Fruit fly (Drosophila melanogaster): ENCODE results near the gene CG8132.

The CG8132 gene

dm6 chr3R:9401127-9401603 is at the start of gene CG8132, which contains the start of gene RpL34b (continued):
- TF ChIP-seq Nf-YB (GFP tag; optimal IDR thresholded peaks at IDR 0.05) (peak; percentile 81), dm (GFP tag; optimal IDR thresholded peaks at IDR 0.05) (peak; percentile 100), tin (GFP tag; optimal IDR thresholded peaks at IDR 0.05) (peak; percentile 95), TFAM (GFP tag; optimal IDR thresholded peaks at IDR 0.05) (peak; percentile 17), CG1832 (GFP tag; optimal IDR thresholded peaks at IDR 0.05) (no peak), sens-2 (GFP tag; IDR thresholded peaks at IDR 0.05) (peak; percentile 91), Fer1 (GFP tag; optimal IDR thresholded peaks at IDR 0.05) (peak; percentile 96), nau (GFP tag; optimal IDR thresholded peaks at IDR 0.05) (no peak), MTF-1 (GFP tag; optimal IDR thresholded peaks at IDR 0.05; ENCODE audit: borderline replicate concordance) (peak; percentile 95), Optix (GFP tag; IDR thresholded peaks at IDR 0.05) (peak; percentile 86), CG11504 (tag; optimal IDR thresholded peaks at IDR 0.05) (peak; percentile 93), E2f2 (GFP tag; IDR thresholded peaks at IDR 0.05) (peak; percentile 78), bcd (GFP tag; optimal IDR thresholded peaks at IDR 0.05) (peak; percentile 97), hbn (GFP tag; IDR thresholded peaks at IDR 0.05; ENCODE audit: partially characterized antibody) (no peak), H15 (GFP tag; IDR thresholded peaks at IDR 0.05) (peak; percentile 94), CG17802 (tag; optimal IDR thresholded peaks at IDR 0.05) (peak; percentile 87), onecut (GFP tag; IDR thresholded peaks at IDR 0.05) (peak; percentile 88), CG6254 (GFP tag; optimal IDR thresholded peaks at IDR 0.05) (peak; percentile 79), CG8944 (GFP tag; optimal IDR thresholded peaks at IDR 0.05) (peak; percentile 95), ind (GFP tag; optimal IDR thresholded peaks at IDR 0.05) (peak; percentile 95), CG9609 (GFP tag; optimal IDR thresholded peaks at IDR 0.05) (peak; percentile 96), CG18262 (tag; optimal IDR thresholded peaks at IDR 0.05) (peak; percentile 94), CG6175 (GFP tag; IDR thresholded peaks at IDR 0.05) (peak; percentile 96), kni (GFP tag; optimal IDR thresholded peaks at IDR 0.05) (peak; percentile 96), CG12219 (GFP tag; optimal IDR thresholded peaks at IDR 0.05) (peak; percentile 84), CG3281 (GFP tag; optimal IDR thresholded peaks at IDR 0.05) (peak; percentile 94), CkIIα-i1 (GFP tag; IDR thresholded peaks at IDR 0.05) (peak; percentile 84), CG15601 (tag; optimal IDR thresholded peaks at IDR 0.05) (peak; percentile 92), CG5953 (GFP tag; IDR thresholded peaks at IDR 0.05) (peak; percentile 66), prd (optimal IDR thresholded peaks at IDR 0.05) (no peak), prd (GFP tag; IDR thresholded peaks at IDR 0.05) (peak; percentile 97), CG15269 (tag; optimal IDR thresholded peaks at IDR 0.05) (peak; percentile 95), Dip3 (GFP tag; optimal IDR thresholded peaks at IDR 0.05) (peak; percentile 95), D19B (GFP tag; optimal IDR thresholded peaks at IDR 0.05) (peak; percentile 87), lilli (GFP tag; optimal IDR thresholded peaks at IDR 0.05) (peak; percentile 97), CG4730 (GFP tag; IDR thresholded peaks at IDR 0.05) (peak; percentile 89), CG12299 (tag; optimal IDR thresholded peaks at IDR 0.05) (peak; percentile 96), CG15073 (GFP tag; optimal IDR thresholded peaks at IDR 0.05) (peak; percentile 70), HHEX (GFP tag; optimal IDR thresholded peaks at IDR 0.05) (peak; percentile 96), Mes4 (GFP tag; optimal IDR thresholded peaks at IDR 0.05) (peak; percentile 94), rib (GFP tag; IDR thresholded peaks at IDR 0.05) (peak; percentile 96), dysf (GFP tag; IDR thresholded peaks at IDR 0.05) (peak; percentile 95), CG10543 (GFP tag; optimal IDR thresholded peaks at IDR 0.05) (peak; percentile 99), lola (GFP tag; optimal IDR thresholded peaks at IDR 0.05) (peak in 1 of 3 experiments; percentile 92), slp2 (GFP tag; optimal IDR thresholded peaks at IDR 0.05) (peak; percentile 93), ato (GFP tag; IDR thresholded peaks at IDR 0.05; ENCODE audit: partially characterized antibody) (peak; percentile 16; the same call in 1 of the 2 replicates), CG16779 (GFP tag; IDR thresholded peaks at IDR 0.05) (peak; percentile 83), Ets65A (GFP tag) (peak; percentile 100), sr (GFP tag; IDR thresholded peaks at IDR 0.05) (peak; percentile 92), Bgb (GFP tag; IDR thresholded peaks at IDR 0.05; ENCODE audit: partially characterized antibody) (peak; percentile 61), ap (GFP tag; IDR thresholded peaks at IDR 0.05) (peak; percentile 86)
